Worm (Caenorhabditis elegans): ENCODE measurements around the gene T16A1.4.

T16A1.4 gene

ce11 chrII:2112948-2113347, 31.6 kb downstream of the T16A1.4 start, which contains the start of gene R52.6:
Gene R52.6 (minus strand): TSS chrII:2113048.
- TF ChIP-seq lin-39 (tag; optimal IDR thresholded peaks at IDR 0.05): no peak

ce11 chrII:2114488-2114887, 33.1 kb downstream of the T16A1.4 start:
- no peak for TF ChIP-seq Y55F3AM.14 (GFP tag; optimal IDR thresholded peaks at IDR 0.05)
- no peak for TF ChIP-seq unc-39 (tag; optimal IDR thresholded peaks at IDR 0.05)
- no peak for TF ChIP-seq F13H6.1 (tag; optimal IDR thresholded peaks at IDR 0.05)
- TF ChIP-seq unc-62 (GFP tag; optimal IDR thresholded peaks at IDR 0.05): no peak
- no peak for TF ChIP-seq alr-1 (tag; optimal IDR thresholded peaks at IDR 0.05)
- no peak for TF ChIP-seq ceh-16 (tag; optimal IDR thresholded peaks at IDR 0.05)
- TF ChIP-seq elt-1 (tag; optimal IDR thresholded peaks at IDR 0.05): no peak
- no peak for TF ChIP-seq sma-9 (GFP tag; optimal IDR thresholded peaks at IDR 0.05)
- TF ChIP-seq sma-9 (tag; optimal IDR thresholded peaks at IDR 0.05): no peak
- TF ChIP-seq mab-5 (tag; optimal IDR thresholded peaks at IDR 0.05): no peak
- no peak for TF ChIP-seq ztf-11 (tag; optimal IDR thresholded peaks at IDR 0.05)
- TF ChIP-seq ZK546.5 (tag; optimal IDR thresholded peaks at IDR 0.05): no peak
- no peak for TF ChIP-seq peb-1 (tag; optimal IDR thresholded peaks at IDR 0.05)
- TF ChIP-seq ztf-4 (tag; optimal IDR thresholded peaks at IDR 0.05): no peak
- no peak for TF ChIP-seq lin-11 (tag; optimal IDR thresholded peaks at IDR 0.05)
- no peak for TF ChIP-seq ceh-82 (tag; optimal IDR thresholded peaks at IDR 0.05)
- TF ChIP-seq sma-3 (GFP tag; optimal IDR thresholded peaks at IDR 0.05): no peak
- no peak for TF ChIP-seq elt-3 (tag; optimal IDR thresholded peaks at IDR 0.05)
- TF ChIP-seq ama-1 (optimal IDR thresholded peaks at IDR 0.05): no peak
- TF ChIP-seq mdl-1 (tag; optimal IDR thresholded peaks at IDR 0.05): no peak

ce11 chrII:2116794-2117193, 35.4 kb downstream of the T16A1.4 start, which contains the start of gene srh-195:
Gene srh-195 (minus strand): TSS chrII:2116894.
- TF ChIP-seq alr-1 (tag; optimal IDR thresholded peaks at IDR 0.05): no peak
- no peak for TF ChIP-seq elt-1 (tag; optimal IDR thresholded peaks at IDR 0.05)
- no peak for TF ChIP-seq fos-1 (tag; optimal IDR thresholded peaks at IDR 0.05)
- TF ChIP-seq blmp-1 (tag; optimal IDR thresholded peaks at IDR 0.05; ENCODE audit: insufficient read depth): no peak

- TF ChIP-seq fos-1 (tag; optimal IDR thresholded peaks at IDR 0.05): peak; percentile 48
- TF ChIP-seq lsy-2 (tag; optimal IDR thresholded peaks at IDR 0.05): no peak
Observed at ce11 chrII:2122091-2122490, 40.7 kb downstream of the T16A1.4 start, which contains the start of gene math-37. Gene math-37 (minus strand): TSS chrII:2122191.

ce11 chrII:2122762-2123161, 41.4 kb downstream of the T16A1.4 start:
- TF ChIP-seq lin-39 (tag; optimal IDR thresholded peaks at IDR 0.05) (no peak), ztf-4 (tag; optimal IDR thresholded peaks at IDR 0.05) (no peak), unc-55 (GFP tag; optimal IDR thresholded peaks at IDR 0.05) (no peak), fos-1 (tag; optimal IDR thresholded peaks at IDR 0.05) (peak; percentile 76), crh-2 (tag; optimal IDR thresholded peaks at IDR 0.05) (no peak)

ce11 chrII:2130770-2131169, 49.4 kb downstream of the T16A1.4 start, which contains the start of gene sdz-28:
Gene sdz-28 (plus strand): TSS chrII:2131070.
- TF ChIP-seq nhr-12 (tag; optimal IDR thresholded peaks at IDR 0.05): no peak
- no peak for TF ChIP-seq nhr-10 (tag; optimal IDR thresholded peaks at IDR 0.05)
- TF ChIP-seq dmd-4 (tag; optimal IDR thresholded peaks at IDR 0.05): no peak
- no peak for TF ChIP-seq blmp-1 (tag; optimal IDR thresholded peaks at IDR 0.05; ENCODE audit: insufficient read depth)
- TF ChIP-seq alr-1 (tag; optimal IDR thresholded peaks at IDR 0.05): no peak
- TF ChIP-seq elt-1 (tag; optimal IDR thresholded peaks at IDR 0.05): no peak
- TF ChIP-seq ceh-16 (tag; optimal IDR thresholded peaks at IDR 0.05): no peak
- no peak for TF ChIP-seq snpc-4 (tag; optimal IDR thresholded peaks at IDR 0.05)
